Fruit fly (Drosophila melanogaster): ENCODE results near the gene pira.
A peak's percentile ranks its signal among the peaks of the same experiment; 100 is the strongest.

DNA sequence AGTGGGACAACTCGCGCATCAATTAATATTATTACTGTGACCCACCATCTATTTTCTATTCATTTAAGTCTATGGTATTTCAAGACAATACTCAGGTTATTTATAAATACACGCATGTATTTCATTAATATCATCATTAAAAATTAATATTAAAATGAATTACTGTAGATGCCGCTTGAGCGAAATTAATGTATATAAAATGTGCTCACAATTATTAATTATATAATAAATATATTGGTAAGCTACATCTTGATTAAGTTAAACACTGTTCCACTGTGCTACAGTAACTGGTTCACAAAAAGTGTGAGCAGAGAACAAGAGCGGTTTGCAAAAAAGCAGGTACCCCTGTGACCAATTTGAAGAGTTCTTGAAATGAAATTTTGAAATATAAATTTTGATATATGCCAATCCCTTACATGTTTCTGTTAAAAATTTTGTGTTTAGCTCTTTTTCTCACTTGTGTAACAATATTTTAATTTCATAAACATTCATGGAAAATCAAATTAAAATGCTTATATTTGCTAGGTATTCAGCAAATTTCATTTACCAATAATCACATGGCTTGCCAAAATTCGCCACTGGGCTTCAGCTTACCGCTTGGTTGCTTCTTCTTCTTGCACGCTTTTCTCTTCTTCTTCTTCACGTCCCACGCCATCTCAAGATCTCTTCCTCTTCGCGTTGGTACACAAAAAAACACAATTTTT is 12.3 kb downstream of the pira start:
- TF ChIP-seq Blimp-1 (GFP tag; optimal IDR thresholded peaks at IDR 0.05) (peak; percentile 98), cyc (GFP tag; optimal IDR thresholded peaks at IDR 0.05) (peak; percentile 100), topi (GFP tag; optimal IDR thresholded peaks at IDR 0.05) (peak; percentile 100), ss (GFP tag; optimal IDR thresholded peaks at IDR 0.05) (peak; percentile 100), CG9139 (GFP tag; optimal IDR thresholded peaks at IDR 0.05) (peak; percentile 100), CG1621 (tag; optimal IDR thresholded peaks at IDR 0.05) (peak; percentile 99), Hr39 (GFP tag; optimal IDR thresholded peaks at IDR 0.05) (peak; percentile 100), Sox14 (GFP tag; optimal IDR thresholded peaks at IDR 0.05) (peak; percentile 100), Lpt (GFP tag; optimal IDR thresholded peaks at IDR 0.05) (peak; percentile 100), fkh (GFP tag; optimal IDR thresholded peaks at IDR 0.05) (peak; percentile 87), eg (GFP tag; IDR thresholded peaks at IDR 0.05) (peak; percentile 100), Hr38 (GFP tag; optimal IDR thresholded peaks at IDR 0.05) (peak; percentile 96), esn (GFP tag; optimal IDR thresholded peaks at IDR 0.05) (peak; percentile 100)

All from whole organism, prepupa.